Worm (Caenorhabditis elegans): Measurements from ENCODE around the gene chst-1.
A peak's percentile ranks its signal among the peaks of the same experiment; 100 is the strongest.

Gene chst-1

DNA sequence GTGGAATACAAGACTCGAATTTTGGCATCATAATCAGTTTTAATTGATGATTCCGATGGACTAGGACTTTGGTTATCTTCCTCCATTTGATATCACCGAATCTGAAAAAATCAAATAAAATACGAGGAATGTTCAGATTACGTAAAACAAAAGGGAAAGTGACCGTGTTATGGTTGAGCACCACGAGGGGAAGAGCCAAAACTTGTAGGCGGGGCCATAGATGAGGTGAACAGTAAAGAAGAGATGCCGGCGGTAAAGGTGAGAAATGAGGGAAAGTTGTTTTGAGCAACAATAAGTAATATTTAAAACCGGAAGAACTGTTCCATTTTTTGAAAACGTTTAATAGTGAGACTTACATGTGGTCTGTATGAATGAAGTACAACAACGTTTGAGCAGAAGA is 43.2 kb upstream of the chst-1 start, which contains the start of gene F10B5.3:
TSS of gene F10B5.3 (minus strand) at position 101 of the 400 bp plus-strand sequence.
- TF ChIP-seq ets-4 (GFP tag; optimal IDR thresholded peaks at IDR 0.05): no peak
- TF ChIP-seq ztf-28 (GFP tag; IDR thresholded peaks at IDR 0.05): no peak
- no peak for TF ChIP-seq lin-35 (GFP tag; optimal IDR thresholded peaks at IDR 0.05)
- no peak for TF ChIP-seq mcd-1 (GFP tag; IDR thresholded peaks at IDR 0.05)
- no peak for TF ChIP-seq bed-2 (GFP tag; IDR thresholded peaks at IDR 0.05)
- no peak for TF ChIP-seq die-1 (tag; optimal IDR thresholded peaks at IDR 0.05)
- no peak for TF ChIP-seq nhr-90 (tag; optimal IDR thresholded peaks at IDR 0.05)
- TF ChIP-seq madf-8 (GFP tag; conservative IDR thresholded peaks at IDR 0.05): no peak
- no peak for TF ChIP-seq Y53G8AR.9 (GFP tag; conservative IDR thresholded peaks at IDR 0.05)
- TF ChIP-seq somi-1 (GFP tag; optimal IDR thresholded peaks at IDR 0.05): no peak
- TF ChIP-seq T07F8.4 (tag; optimal IDR thresholded peaks at IDR 0.05): no peak
- TF ChIP-seq efl-1 (GFP tag; optimal IDR thresholded peaks at IDR 0.05): no peak
- TF ChIP-seq snpc-1.3 (tag; optimal IDR thresholded peaks at IDR 0.05; ENCODE audit: insufficient read depth): no peak
- no peak for TF ChIP-seq mxl-1 (tag; optimal IDR thresholded peaks at IDR 0.05)
- TF ChIP-seq attf-5 (GFP tag; optimal IDR thresholded peaks at IDR 0.05): no peak
- no peak for TF ChIP-seq lin-40 (tag; optimal IDR thresholded peaks at IDR 0.05)
- no peak for TF ChIP-seq rec-8 (tag; optimal IDR thresholded peaks at IDR 0.05)
- no peak for TF ChIP-seq F22D6.2 (tag; optimal IDR thresholded peaks at IDR 0.05)

DNA sequence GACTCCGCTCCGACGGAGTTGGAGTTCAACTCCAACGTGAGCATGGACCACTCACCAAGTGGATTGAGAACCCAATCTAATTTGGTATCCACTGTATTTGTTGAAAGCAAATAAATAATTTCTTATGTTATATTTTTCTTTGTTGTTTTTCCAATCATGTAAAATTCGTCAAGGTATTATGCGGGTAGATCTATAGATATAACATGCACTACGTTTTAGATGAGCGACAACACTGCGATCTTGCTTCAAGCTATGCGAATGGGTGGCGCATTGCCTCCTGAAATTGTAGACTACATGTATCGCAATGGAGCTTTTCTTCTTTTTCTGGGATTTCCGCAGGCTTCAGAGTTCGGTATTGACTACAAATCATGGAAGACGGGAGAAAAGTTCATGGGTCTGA is 37.8 kb upstream of the chst-1 start, which contains the start of gene F10B5.2:
TSS of gene F10B5.2 (plus strand) at position 220 of the 400 bp plus-strand sequence.
- 0 out of 2 replicates have a peak, but pooled peaks have one; percentile 42 for TF ChIP-seq rcor-1 (GFP tag; IDR thresholded peaks at IDR 0.05)
- no peak for TF ChIP-seq pha-4 (tag; optimal IDR thresholded peaks at IDR 0.05)
- peak; percentile 39 for TF ChIP-seq hmg-1.2 (GFP tag; IDR thresholded peaks at IDR 0.05)
- TF ChIP-seq atf-7 (tag; optimal IDR thresholded peaks at IDR 0.05): peak; percentile 7
- no peak for TF ChIP-seq attf-3 (GFP tag; conservative IDR thresholded peaks at IDR 0.05)
- TF ChIP-seq lir-1 (GFP tag; conservative IDR thresholded peaks at IDR 0.05): no peak
- TF ChIP-seq ztf-25 (GFP tag; IDR thresholded peaks at IDR 0.05): 0 out of 2 replicates have a peak, but pooled peaks have one; percentile 29
- peak in 1 of 3 experiments; percentile 5 for TF ChIP-seq lin-35 (GFP tag; optimal IDR thresholded peaks at IDR 0.05)
- no peak for TF ChIP-seq ets-4 (GFP tag; optimal IDR thresholded peaks at IDR 0.05)
- peak; percentile 53 for TF ChIP-seq F49E8.2 (tag; optimal IDR thresholded peaks at IDR 0.05; ENCODE audit: insufficient read depth)
- TF ChIP-seq tlf-1 (GFP tag; optimal IDR thresholded peaks at IDR 0.05): peak; percentile 38
- peak; percentile 66; the same call in 1 of the 2 replicates for TF ChIP-seq hsf-1 (GFP tag; IDR thresholded peaks at IDR 0.05)
- peak; percentile 3 for TF ChIP-seq dpl-1 (GFP tag; optimal IDR thresholded peaks at IDR 0.05)
- peak; percentile 51 for TF ChIP-seq lin-54 (GFP tag; optimal IDR thresholded peaks at IDR 0.05)
- peak; percentile 58; the same call in 1 of the 2 replicates for TF ChIP-seq ekl-4 (GFP tag; IDR thresholded peaks at IDR 0.05)
- peak; percentile 66; the same call in 1 of the 2 replicates for TF ChIP-seq Y53G8AR.9 (GFP tag; conservative IDR thresholded peaks at IDR 0.05)
- no peak for TF ChIP-seq lin-40 (tag; optimal IDR thresholded peaks at IDR 0.05)
- peak; percentile 7 for TF ChIP-seq F57A8.1 (GFP tag; optimal IDR thresholded peaks at IDR 0.05)
- TF ChIP-seq sdz-38 (tag; optimal IDR thresholded peaks at IDR 0.05): no peak
- no peak for TF ChIP-seq ceh-91 (GFP tag; IDR thresholded peaks at IDR 0.05)
- TF ChIP-seq ceh-100 (GFP tag; IDR thresholded peaks at IDR 0.05): peak; percentile 22; the same call in 1 of the 2 replicates
- TF ChIP-seq hrde-1 (tag; optimal IDR thresholded peaks at IDR 0.05; ENCODE audit: borderline replicate concordance): peak; percentile 37
- peak; percentile 38 for TF ChIP-seq D2030.7 (GFP tag; IDR thresholded peaks at IDR 0.05)
- TF ChIP-seq snpc-3.4 (tag; optimal IDR thresholded peaks at IDR 0.05): peak; percentile 63
- peak; percentile 44 for TF ChIP-seq him-1 (tag; optimal IDR thresholded peaks at IDR 0.05)
- TF ChIP-seq snpc-4 (GFP tag; optimal IDR thresholded peaks at IDR 0.05): peak; percentile 9
- no peak for TF ChIP-seq snpc-4 (tag; optimal IDR thresholded peaks at IDR 0.05)
- peak; percentile 34 for TF ChIP-seq lsl-1 (GFP tag; optimal IDR thresholded peaks at IDR 0.05)
- no peak for TF ChIP-seq dox-1 (GFP tag; IDR thresholded peaks at IDR 0.05)
- peak; percentile 42; the same call in 1 of the 2 replicates for TF ChIP-seq attf-6 (GFP tag; IDR thresholded peaks at IDR 0.05)
- TF ChIP-seq madf-3 (GFP tag; IDR thresholded peaks at IDR 0.05): peak; percentile 51; the same call in 1 of the 2 replicates
- no peak for TF ChIP-seq ztf-28 (GFP tag; IDR thresholded peaks at IDR 0.05)
- TF ChIP-seq B0336.3 (GFP tag; IDR thresholded peaks at IDR 0.05): peak; percentile 68; the same call in 1 of the 2 replicates

Measured in whole organism, young adult.